Worm (Caenorhabditis elegans): ENCODE data around the gene nep-13.

Gene nep-13

ce11 chrII:3282353-3282752, at the start of gene nep-13:
nep-13 (plus strand) TSS chrII:3282653.
- TF ChIP-seq hrde-1 (tag; optimal IDR thresholded peaks at IDR 0.05; ENCODE audit: borderline replicate concordance) (no peak), F23B12.7 (tag; optimal IDR thresholded peaks at IDR 0.05; ENCODE audit: insufficient read depth) (no peak), nhr-27 (tag; optimal IDR thresholded peaks at IDR 0.05) (no peak), rpc-1 (optimal IDR thresholded peaks at IDR 0.05) (no peak), rpc-1 (tag; optimal IDR thresholded peaks at IDR 0.05) (no peak), ztf-25 (GFP tag; IDR thresholded peaks at IDR 0.05) (no peak), F52B5.7 (tag; optimal IDR thresholded peaks at IDR 0.05) (no peak), Y67H2A.10 (GFP tag; conservative IDR thresholded peaks at IDR 0.05) (no peak), ceh-79 (tag; optimal IDR thresholded peaks at IDR 0.05) (no peak), pbrm-1 (GFP tag; IDR thresholded peaks at IDR 0.05) (no peak), ceh-27 (GFP tag; optimal IDR thresholded peaks at IDR 0.05) (no peak), ztf-26 (tag; optimal IDR thresholded peaks at IDR 0.05) (no peak), xnd-1 (tag; optimal IDR thresholded peaks at IDR 0.05) (no peak), ceh-58 (GFP tag; IDR thresholded peaks at IDR 0.05) (no peak), ztf-28 (GFP tag; IDR thresholded peaks at IDR 0.05) (no peak), ets-4 (GFP tag; optimal IDR thresholded peaks at IDR 0.05) (no peak), dpff-1 (tag; optimal IDR thresholded peaks at IDR 0.05) (no peak)

DNA sequence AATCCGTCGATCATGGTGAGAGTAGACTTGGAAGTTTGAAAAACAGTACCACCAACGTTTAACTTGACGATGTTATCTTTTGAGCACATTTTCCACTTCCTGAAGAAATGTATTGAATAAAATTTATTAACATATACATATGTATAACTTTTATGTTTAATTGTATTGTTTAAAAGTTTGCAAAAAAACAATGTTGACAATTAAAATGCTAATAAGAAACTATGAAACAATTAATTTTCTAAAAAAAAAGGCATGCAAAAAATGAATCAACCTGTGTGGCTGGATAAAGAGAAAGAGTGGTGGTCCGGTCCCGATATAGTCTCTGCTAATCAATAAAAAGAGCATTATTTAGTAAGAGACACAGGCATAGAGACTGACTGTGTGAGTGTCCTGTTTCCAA, 47.7 kb upstream of the nep-13 start, which contains the start of gene C17F4.8:
Gene C17F4.8 (minus strand): TSS at position 101 of the 400 bp plus-strand sequence.
- TF ChIP-seq ceh-91 (GFP tag; IDR thresholded peaks at IDR 0.05), result no peak
- no peak for TF ChIP-seq let-526 (GFP tag; IDR thresholded peaks at IDR 0.05)
- no peak for TF ChIP-seq mes-4 (tag; optimal IDR thresholded peaks at IDR 0.05)
- TF ChIP-seq zfh-2 (GFP tag; conservative IDR thresholded peaks at IDR 0.05), result no peak
- TF ChIP-seq nhr-179 (tag; optimal IDR thresholded peaks at IDR 0.05), result no peak

DNA sequence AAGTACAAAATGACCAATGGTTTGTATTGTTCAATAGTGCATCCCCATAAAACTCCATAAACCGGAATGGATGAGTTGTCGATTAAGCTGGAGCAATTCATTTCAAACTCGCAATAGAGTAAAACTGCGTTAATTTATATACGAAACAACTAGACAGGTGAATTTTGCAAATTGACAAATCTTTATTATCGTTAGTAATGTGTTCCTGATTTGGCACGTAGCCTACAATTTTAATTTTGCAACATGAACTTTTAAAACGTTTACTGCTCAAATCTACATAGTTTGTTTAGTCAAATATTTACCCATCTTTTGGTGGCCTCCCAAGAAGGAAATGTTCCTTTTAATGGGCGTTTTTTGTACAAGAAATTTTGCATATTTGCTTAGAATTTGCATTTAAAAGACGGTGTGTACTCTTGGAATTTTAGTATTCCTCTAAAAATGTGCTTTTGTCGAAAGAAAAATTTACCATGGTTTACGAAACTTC, 45.4 kb upstream of the nep-13 start, which contains the start of the genes srz-67 and C17F4.11:
Gene srz-67 (minus strand): TSS at position 101 of the 484 bp plus-strand sequence.
Gene C17F4.11 (plus strand): TSS at position 434 of the 484 bp plus-strand sequence.
- TF ChIP-seq nfya-1 (tag; optimal IDR thresholded peaks at IDR 0.05; ENCODE audit: borderline replicate concordance, insufficient read depth) (no peak), let-607 (tag; optimal IDR thresholded peaks at IDR 0.05) (no peak), ceh-40 (GFP tag; IDR thresholded peaks at IDR 0.05) (no peak), rcor-1 (GFP tag; IDR thresholded peaks at IDR 0.05) (no peak), unc-130 (GFP tag; optimal IDR thresholded peaks at IDR 0.05) (no peak), madf-10 (tag; optimal IDR thresholded peaks at IDR 0.05) (no peak), dpl-1 (GFP tag; optimal IDR thresholded peaks at IDR 0.05) (no peak), gei-17 (GFP tag; optimal IDR thresholded peaks at IDR 0.05) (no peak), aptf-2 (GFP tag; conservative IDR thresholded peaks at IDR 0.05) (no peak), F55B11.4 (tag; optimal IDR thresholded peaks at IDR 0.05; ENCODE audit: borderline replicate concordance, insufficient read depth) (no peak)

- TF ChIP-seq lag-1 (GFP tag; IDR thresholded peaks at IDR 0.05) (no peak), ets-4 (GFP tag; optimal IDR thresholded peaks at IDR 0.05) (no peak), pbrm-1 (GFP tag; IDR thresholded peaks at IDR 0.05) (no peak), mes-4 (tag; optimal IDR thresholded peaks at IDR 0.05) (no peak), ztf-18 (tag; optimal IDR thresholded peaks at IDR 0.05) (no peak), lsy-27 (tag; optimal IDR thresholded peaks at IDR 0.05; ENCODE audit: borderline replicate concordance, insufficient read depth) (no peak), B0336.3 (GFP tag; IDR thresholded peaks at IDR 0.05) (no peak), let-607 (tag; optimal IDR thresholded peaks at IDR 0.05) (no peak), B0035.1 (tag; optimal IDR thresholded peaks at IDR 0.05) (no peak), F22D6.2 (tag; optimal IDR thresholded peaks at IDR 0.05) (no peak), fkh-3 (tag; optimal IDR thresholded peaks at IDR 0.05) (no peak), sptf-2 (GFP tag; optimal IDR thresholded peaks at IDR 0.05) (no peak), mel-28 (tag; optimal IDR thresholded peaks at IDR 0.05; ENCODE audit: borderline replicate concordance) (no peak), rpc-1 (optimal IDR thresholded peaks at IDR 0.05) (no peak), rpc-1 (tag; optimal IDR thresholded peaks at IDR 0.05) (no peak), C06A6.2 (GFP tag; conservative IDR thresholded peaks at IDR 0.05) (no peak), ZK185.1 (tag; optimal IDR thresholded peaks at IDR 0.05; ENCODE audit: poor library complexity, severe bottlenecking) (no peak), somi-1 (GFP tag; optimal IDR thresholded peaks at IDR 0.05) (no peak)
Measured at ce11 chrII:3240207-3240606, 42.2 kb upstream of the nep-13 start, which contains the start of gene C17F4.3. C17F4.3 (plus strand) TSS chrII:3240507.
